Worm (Caenorhabditis elegans) whole organism, young adult: Measurements from ENCODE around the gene C24F3.2.
A peak's percentile ranks its signal among the peaks of the same experiment; 100 is the strongest.

Experiments
- C06A6.2 ChIP-seq: fragments of 200-800 bp; sonication (Bioruptor generic); conservative IDR thresholded peaks from 2 replicates; pipeline ENCODE4 v1.3.6; 2022; ENCODE audit warnings: missing genetic modification characterization, missing compliant biosample characterization
- D2030.7 ChIP-seq: fragments of 200-800 bp; sonication (Bioruptor generic); IDR thresholded peaks from 2 replicates; pipeline ENCODE4 v1.3.6; 2022; ENCODE audit warnings: missing genetic modification reagents, missing genetic modification characterization, missing compliant biosample characterization
- F10E7.11 ChIP-seq: sonication (generic microtip); optimal IDR thresholded peaks from 2 replicates; lab custom pipeline; 2017; ENCODE audit warnings: mild to moderate bottlenecking, missing genetic modification characterization, moderate library complexity, missing compliant biosample characterization
- F22D6.2 ChIP-seq: sonication (generic microtip); optimal IDR thresholded peaks from 2 replicates; lab custom pipeline; 2016; ENCODE audit warnings: mild to moderate bottlenecking, missing genetic modification characterization, missing compliant biosample characterization
- F23B12.7 ChIP-seq: sonication (generic microtip); optimal IDR thresholded peaks from 2 replicates; lab custom pipeline; 2017; ENCODE audit warnings: missing genetic modification characterization, mild to moderate bottlenecking, missing compliant biosample characterization, antibody characterized with exemption, moderate library complexity; ENCODE audit not compliant: insufficient read depth
- F39B2.1 ChIP-seq: fragments of 200-800 bp; sonication (Bioruptor generic); IDR thresholded peaks from 2 replicates; pipeline ENCODE4 v1.3.6; 2022; ENCODE audit warnings: missing genetic modification reagents, missing genetic modification characterization, missing compliant biosample characterization
- F57C9.4 ChIP-seq: sonication (generic microtip); optimal IDR thresholded peaks from 2 replicates; lab custom pipeline; 2017; ENCODE audit warnings: mild to moderate bottlenecking, missing genetic modification characterization, missing compliant biosample characterization
- K11D2.4 ChIP-seq: fragments of 200-800 bp; sonication (Bioruptor generic); IDR thresholded peaks from 2 replicates; pipeline ENCODE4 v1.3.6; 2022; ENCODE audit warnings: missing genetic modification reagents, missing genetic modification characterization, missing compliant biosample characterization
- K12H6.12 ChIP-seq: fragments of 200-800 bp; sonication (Bioruptor generic); optimal IDR thresholded peaks from 2 replicates; lab custom pipeline; 2018; ENCODE audit warnings: mild to moderate bottlenecking, missing genetic modification characterization, missing compliant biosample characterization
- akir-1 ChIP-seq: fragments of 200-800 bp; sonication (Bioruptor generic); optimal IDR thresholded peaks from 2 replicates; lab custom pipeline; 2018; ENCODE audit warnings: mild to moderate bottlenecking, missing genetic modification characterization, moderate library complexity, missing compliant biosample characterization
- aptf-2 ChIP-seq: fragments of 200-800 bp; sonication (Bioruptor generic); conservative IDR thresholded peaks from 2 replicates; pipeline ENCODE4 v1.3.6; 2022; ENCODE audit warnings: missing genetic modification reagents, missing genetic modification characterization, missing compliant biosample characterization
- atf-7 ChIP-seq: sonication (generic microtip); optimal IDR thresholded peaks from 2 replicates; lab custom pipeline; 2017; ENCODE audit warnings: mild to moderate bottlenecking, missing genetic modification characterization, missing compliant biosample characterization
- attf-3 ChIP-seq: fragments of 200-800 bp; sonication (Bioruptor generic); conservative IDR thresholded peaks from 2 replicates; pipeline ENCODE4 v1.3.6; 2022; ENCODE audit warnings: missing genetic modification reagents, missing genetic modification characterization, missing compliant biosample characterization
- attf-6 ChIP-seq: fragments of 200-800 bp; sonication (Bioruptor generic); IDR thresholded peaks from 2 replicates; pipeline ENCODE4 v1.3.6; 2022; ENCODE audit warnings: missing genetic modification reagents, missing genetic modification characterization, missing compliant biosample characterization
- bed-2 ChIP-seq: fragments of 200-800 bp; sonication (Bioruptor generic); IDR thresholded peaks from 2 replicates; pipeline ENCODE4 v1.3.6; 2022; ENCODE audit warnings: missing genetic modification reagents, missing genetic modification characterization, missing compliant biosample characterization
- cebp-1 ChIP-seq, 2 experiments: fragments of 200-800 bp in 1 of 2; sonication (Bioruptor generic) in 1 of 2; sonication (generic microtip) in 1 of 2; IDR thresholded peaks in 1 of 2; optimal IDR thresholded peaks in 1 of 2; 2 replicates each; pipeline versions ENCODE4 v1.3.6 to Lab custom; 2017 to 2022; ENCODE audit warnings: missing compliant biosample characterization in 2 of 2, missing genetic modification characterization in 2 of 2, mild to moderate bottlenecking in 1 of 2, missing genetic modification reagents in 1 of 2, moderate library complexity in 1 of 2
- ceh-100 ChIP-seq: fragments of 200-800 bp; sonication (Bioruptor generic); IDR thresholded peaks from 2 replicates; pipeline ENCODE4 v1.3.6; 2022; ENCODE audit warnings: missing genetic modification reagents, missing genetic modification characterization, missing compliant biosample characterization
- efl-1 ChIP-seq: fragments of 150-350 bp; optimal IDR thresholded peaks from 2 replicates; lab custom pipeline; 2014; ENCODE audit warnings: missing biosample characterization, missing genetic modification reagents, missing genetic modification characterization
- egrh-3 ChIP-seq: fragments of 200-800 bp; sonication (Bioruptor generic); IDR thresholded peaks from 2 replicates; pipeline ENCODE4 v1.3.6; 2022; ENCODE audit warnings: missing genetic modification reagents, missing genetic modification characterization, missing compliant biosample characterization
- ets-4 ChIP-seq: fragments of 200-800 bp; sonication (Bioruptor generic); optimal IDR thresholded peaks from 2 replicates; lab custom pipeline; 2018; ENCODE audit warnings: mild to moderate bottlenecking, missing genetic modification characterization, missing compliant biosample characterization
- fkh-3 ChIP-seq: sonication (generic microtip); optimal IDR thresholded peaks from 2 replicates; lab custom pipeline; 2016; ENCODE audit warnings: mild to moderate bottlenecking, missing genetic modification characterization, missing compliant biosample characterization
- hrde-1 ChIP-seq: sonication (generic microtip); optimal IDR thresholded peaks from 2 replicates; lab custom pipeline; 2016; ENCODE audit warnings: missing genetic modification characterization, mild to moderate bottlenecking, missing compliant biosample characterization, moderate library complexity, missing genotype, missing genetic modification reagents, borderline replicate concordance
- lin-40 ChIP-seq: sonication (generic microtip); optimal IDR thresholded peaks from 2 replicates; lab custom pipeline; 2016; ENCODE audit warnings: missing genetic modification characterization, mild to moderate bottlenecking, missing compliant biosample characterization, missing genotype, missing genetic modification reagents
- lsl-1 ChIP-seq: fragments of 200-800 bp; sonication (Bioruptor generic); optimal IDR thresholded peaks from 2 replicates; lab custom pipeline; 2018; ENCODE audit warnings: mild to moderate bottlenecking, missing genetic modification characterization, moderate library complexity, missing compliant biosample characterization
- madf-10 ChIP-seq: sonication (generic microtip); optimal IDR thresholded peaks from 2 replicates; lab custom pipeline; 2016; ENCODE audit warnings: mild to moderate bottlenecking, missing genetic modification characterization, missing compliant biosample characterization
- madf-8 ChIP-seq: fragments of 200-800 bp; sonication (Bioruptor generic); conservative IDR thresholded peaks from 2 replicates; pipeline ENCODE4 v1.3.6; 2022; ENCODE audit warnings: missing genetic modification reagents, missing genetic modification characterization, missing compliant biosample characterization
- mcd-1 ChIP-seq: fragments of 200-800 bp; sonication (Bioruptor generic); IDR thresholded peaks from 2 replicates; pipeline ENCODE4 v1.3.6; 2022; ENCODE audit warnings: missing genetic modification reagents, missing genetic modification characterization, missing compliant biosample characterization
- mes-4 ChIP-seq: sonication (generic microtip); optimal IDR thresholded peaks from 2 replicates; lab custom pipeline; 2016; ENCODE audit warnings: missing genotype, missing genetic modification characterization, missing compliant biosample characterization
- nfya-1 ChIP-seq: sonication (generic microtip); optimal IDR thresholded peaks from 2 replicates; lab custom pipeline; 2017; ENCODE audit warnings: antibody characterized with exemption, missing compliant biosample characterization, missing genetic modification characterization, borderline replicate concordance; ENCODE audit not compliant: insufficient read depth
- nfyb-1 ChIP-seq: fragments of 200-800 bp; sonication (Bioruptor generic); IDR thresholded peaks from 2 replicates; pipeline ENCODE4 v1.3.6; 2022; ENCODE audit warnings: missing genetic modification reagents, missing genetic modification characterization, missing compliant biosample characterization
- nhr-27 ChIP-seq: fragments of 200-800 bp; sonication (Bioruptor generic); optimal IDR thresholded peaks from 2 replicates; lab custom pipeline; 2018; ENCODE audit warnings: mild to moderate bottlenecking, missing genetic modification characterization, moderate library complexity, missing compliant biosample characterization
- nhr-80 ChIP-seq: sonication (generic microtip); optimal IDR thresholded peaks from 2 replicates; lab custom pipeline; 2016; ENCODE audit warnings: missing genetic modification characterization, missing compliant biosample characterization
- pbrm-1 ChIP-seq: fragments of 200-800 bp; sonication (Bioruptor generic); IDR thresholded peaks from 2 replicates; pipeline ENCODE4 v1.3.6; 2022; ENCODE audit warnings: missing genetic modification reagents, missing genetic modification characterization, missing compliant biosample characterization
- repo-1 ChIP-seq: sonication (generic microtip); optimal IDR thresholded peaks from 2 replicates; lab custom pipeline; 2017; ENCODE audit warnings: mild to moderate bottlenecking, missing genetic modification characterization, missing compliant biosample characterization
- rpc-1 ChIP-seq, 2 experiments: fragments of 150-350 bp in 1 of 2; sonication (generic microtip) in 1 of 2; optimal IDR thresholded peaks; 2 replicates each; lab custom pipeline; 2014 to 2018; ENCODE audit warnings: missing biosample characterization in 1 of 2, missing genetic modification characterization in 1 of 2, missing genetic modification reagents in 1 of 2, missing genotype in 1 of 2
- sea-2 ChIP-seq: fragments of 200-800 bp; sonication (Bioruptor generic); IDR thresholded peaks from 2 replicates; pipeline ENCODE4 v1.3.6; 2022; ENCODE audit warnings: missing genetic modification characterization, missing compliant biosample characterization
- snpc-4 ChIP-seq, 5 experiments: fragments of 150-350 bp in 1 of 5; sonication (generic microtip) in 4 of 5; optimal IDR thresholded peaks; 2 replicates each; lab custom pipeline; 2014 to 2018; ENCODE audit warnings: missing genetic modification characterization in 5 of 5, missing biosample characterization in 3 of 5, antibody characterized with exemption in 2 of 5, mild to moderate bottlenecking in 2 of 5, missing compliant biosample characterization in 2 of 5, missing genotype in 2 of 5, moderate library complexity in 2 of 5, missing genetic modification reagents in 1 of 5
- tbp1 ChIP-seq: fragments of 200-800 bp; sonication (Bioruptor generic); optimal IDR thresholded peaks from 2 replicates; lab custom pipeline; 2018; ENCODE audit warnings: mild to moderate bottlenecking, missing genetic modification characterization, missing compliant biosample characterization
- tlf-1 ChIP-seq: fragments of 200-800 bp; sonication (Bioruptor generic); optimal IDR thresholded peaks from 2 replicates; lab custom pipeline; 2018; ENCODE audit warnings: mild to moderate bottlenecking, missing genetic modification characterization, missing compliant biosample characterization
- unc-62 ChIP-seq: fragments of 150-350 bp; optimal IDR thresholded peaks from 2 replicates; lab custom pipeline; 2014; ENCODE audit warnings: missing biosample characterization, missing genetic modification reagents, missing genetic modification characterization
- xnd-1 ChIP-seq: sonication (generic microtip); optimal IDR thresholded peaks from 2 replicates; lab custom pipeline; 2016; ENCODE audit warnings: missing genotype, missing genetic modification reagents, missing genetic modification characterization, missing compliant biosample characterization
- zim-3 ChIP-seq: sonication (generic microtip); optimal IDR thresholded peaks from 2 replicates; lab custom pipeline; 2017; ENCODE audit warnings: mild to moderate bottlenecking, missing genetic modification characterization, moderate library complexity, missing compliant biosample characterization
- ztf-26 ChIP-seq: sonication (generic microtip); optimal IDR thresholded peaks from 2 replicates; lab custom pipeline; 2017; ENCODE audit warnings: missing genetic modification characterization, missing compliant biosample characterization
- ztf-3 ChIP-seq: fragments of 200-800 bp; sonication (Bioruptor generic); optimal IDR thresholded peaks from 2 replicates; lab custom pipeline; 2018; ENCODE audit warnings: mild to moderate bottlenecking, missing genetic modification characterization, missing compliant biosample characterization

Gene C24F3.2

ce11 chrIV:10245666-10246210 lies 23.4 kb downstream of the C24F3.2 start, which contains the start of gene F01G10.10 (continued):
- TF ChIP-seq nfya-1 (tag; lab: Kevin White, UChicago) (no peak), egrh-3 (GFP tag; lab: Robert Waterston, UW) (no peak), atf-7 (no peak), F10E7.11 (tag; lab: Kevin White, UChicago) (peak; percentile 18), repo-1 (tag; lab: Kevin White, UChicago) (no peak), tbp1 (GFP tag; lab: Kevin White, UChicago) (peak; percentile 1), aptf-2 (GFP tag; lab: Robert Waterston, UW) (no peak), lin-40 (tag; lab: Kevin White, UChicago) (peak; percentile 20), attf-3 (GFP tag; lab: Robert Waterston, UW) (no peak), D2030.7 (GFP tag; lab: Robert Waterston, UW) (peak; percentile 43), snpc-4 (GFP tag; optimal IDR thresholded peaks at IDR 0.05; lab: Kevin White, UChicago) (no peak), snpc-4 (tag; optimal IDR thresholded peaks at IDR 0.05; lab: Kevin White, UChicago) (peak in 2 of 4 experiments; percentile 19 to 39), K11D2.4 (GFP tag; lab: Robert Waterston, UW) (no peak), nfyb-1 (GFP tag; lab: Robert Waterston, UW) (peak; percentile 10; the same call in 1 of the 2 replicates), madf-10 (tag; lab: Kevin White, UChicago) (no peak), F57C9.4 (tag; lab: Kevin White, UChicago) (no peak), mes-4 (tag; lab: Kevin White, UChicago) (no peak), C06A6.2 (no peak), efl-1 (peak; percentile 53), zim-3 (no peak), fkh-3 (tag; lab: Kevin White, UChicago) (no peak), madf-8 (no peak), bed-2 (no peak), F22D6.2 (tag; lab: Kevin White, UChicago) (no peak), akir-1 (GFP tag; lab: Kevin White, UChicago) (no peak), xnd-1 (tag; lab: Kevin White, UChicago) (no peak), ztf-3 (GFP tag; lab: Kevin White, UChicago) (no peak), ceh-100 (GFP tag; lab: Robert Waterston, UW) (no peak), lsl-1 (GFP tag; lab: Kevin White, UChicago) (no peak), F39B2.1 (GFP tag; lab: Robert Waterston, UW) (no peak), tlf-1 (peak; percentile 21), mcd-1 (no peak)

- TF ChIP-seq nhr-80 (tag; lab: Kevin White, UChicago) (peak; percentile 20), ztf-26 (tag; lab: Kevin White, UChicago) (peak; percentile 43), hrde-1 (tag; lab: Kevin White, UChicago) (no peak), cebp-1 (GFP tag; IDR thresholded peaks at IDR 0.05; lab: Robert Waterston, UW) (no peak), cebp-1 (tag; optimal IDR thresholded peaks at IDR 0.05; lab: Kevin White, UChicago) (peak; percentile 22)
Measured at ce11 chrIV:10250577-10251075, 28.3 kb downstream of the C24F3.2 start, which contains the start of gene daf-14. TSS of gene daf-14 (plus strand) at chrIV:10250627.

- no peak for TF ChIP-seq F23B12.7 (tag; lab: Kevin White, UChicago)
- no peak for TF ChIP-seq ets-4 (GFP tag; lab: Kevin White, UChicago)
- no peak for TF ChIP-seq pbrm-1 (GFP tag; lab: Robert Waterston, UW)
- TF ChIP-seq K11D2.4 (GFP tag; lab: Robert Waterston, UW), result no peak
- TF ChIP-seq K12H6.12 (tag; lab: Kevin White, UChicago), result no peak
- no peak for TF ChIP-seq F39B2.1 (GFP tag; lab: Robert Waterston, UW)
- no peak for TF ChIP-seq madf-8
- TF ChIP-seq unc-62 (GFP tag; lab: Kevin White, UChicago), result no peak
- TF ChIP-seq nhr-27, result no peak
- TF ChIP-seq attf-6 (GFP tag; lab: Robert Waterston, UW), result no peak
- no peak for TF ChIP-seq zim-3
- TF ChIP-seq atf-7, result no peak
- no peak for TF ChIP-seq rpc-1 (optimal IDR thresholded peaks at IDR 0.05; lab: Kevin White, UChicago)
- TF ChIP-seq rpc-1 (tag; optimal IDR thresholded peaks at IDR 0.05; lab: Kevin White, UChicago), result no peak
- TF ChIP-seq sea-2 (GFP tag; lab: Robert Waterston, UW), result no peak
- no peak for TF ChIP-seq xnd-1 (tag; lab: Kevin White, UChicago)
Measured at ce11 chrIV:10251261-10251660, 28.9 kb downstream of the C24F3.2 start.
